Worm (Caenorhabditis elegans): ENCODE results near the gene iars-1.

The iars-1 gene

DNA sequence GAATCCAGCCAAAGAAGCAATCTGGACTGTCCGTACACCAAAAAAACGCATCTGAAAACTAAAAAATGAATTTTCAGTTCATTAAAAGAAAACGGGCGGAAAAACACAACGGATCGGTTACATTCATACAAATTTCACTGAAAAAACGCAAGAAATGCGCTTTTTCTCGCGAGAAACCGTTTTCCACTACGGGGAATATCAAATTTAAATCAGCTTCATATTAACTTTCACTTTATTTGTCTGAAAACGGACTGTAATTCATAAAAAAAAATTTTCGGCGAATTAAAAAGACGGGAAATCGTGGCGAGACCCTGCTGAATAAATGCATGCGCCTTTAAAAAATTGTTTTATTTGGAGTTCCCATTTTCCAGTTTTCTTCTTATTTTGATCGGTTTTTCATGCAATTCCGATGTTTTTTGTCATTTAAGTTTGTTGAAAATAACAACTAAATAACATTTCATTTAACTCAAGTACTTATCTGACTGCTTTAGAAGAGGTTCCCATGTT lies 608 bp upstream of the iars-1 start, which contains the start of gene pges-2:
Gene pges-2 (minus strand): TSS at position 51 of the 507 bp plus-strand sequence.
- TF ChIP-seq hmg-11 (tag; optimal IDR thresholded peaks at IDR 0.05) (peak; percentile 42), nfya-1 (tag; optimal IDR thresholded peaks at IDR 0.05; ENCODE audit: insufficient read depth) (peak; percentile 43), lin-15B (tag; optimal IDR thresholded peaks at IDR 0.05) (peak; percentile 40), pqm-1 (tag; optimal IDR thresholded peaks at IDR 0.05) (peak; percentile 35), eor-1 (tag; optimal IDR thresholded peaks at IDR 0.05) (no peak), pha-4 (tag; optimal IDR thresholded peaks at IDR 0.05) (peak; percentile 36), unc-62 (GFP tag; optimal IDR thresholded peaks at IDR 0.05) (no peak), skn-1 (tag; optimal IDR thresholded peaks at IDR 0.05) (no peak), snpc-4 (tag; optimal IDR thresholded peaks at IDR 0.05) (peak; percentile 3)

DNA sequence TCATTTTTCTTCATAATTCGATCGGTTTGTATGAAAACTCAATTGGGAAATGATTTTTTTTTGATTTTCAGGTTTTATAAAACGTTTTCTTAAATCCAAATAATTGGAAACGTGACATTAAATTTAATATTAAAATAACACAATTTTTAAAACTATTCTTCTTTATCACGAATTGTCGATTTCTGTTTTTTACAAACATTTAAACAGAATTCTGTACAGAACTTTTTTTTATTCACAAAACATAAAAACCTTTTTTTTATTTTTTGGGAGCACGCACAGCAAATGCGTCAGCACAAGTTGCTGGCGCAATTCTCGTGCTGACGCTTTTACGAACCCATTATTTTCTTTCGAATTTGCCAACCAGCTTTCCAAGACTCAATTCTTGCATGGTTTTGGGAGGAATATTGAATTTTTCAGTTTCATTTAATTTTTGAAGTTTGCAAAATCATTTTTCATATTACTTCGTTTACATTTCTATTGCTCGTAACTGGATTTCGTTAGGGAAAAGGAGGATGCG lies 5.4 kb downstream of the iars-1 start, which contains the start of gene mpz-5:
Gene mpz-5 (minus strand): TSS at position 51 of the 517 bp plus-strand sequence.
- TF ChIP-seq nhr-23 (tag; optimal IDR thresholded peaks at IDR 0.05) (peak; percentile 77), zag-1 (tag; optimal IDR thresholded peaks at IDR 0.05) (no peak), egl-5 (tag; optimal IDR thresholded peaks at IDR 0.05) (peak; percentile 91), lsy-12 (tag; optimal IDR thresholded peaks at IDR 0.05) (peak; percentile 42), jun-1 (tag; optimal IDR thresholded peaks at IDR 0.05) (peak; percentile 19), elt-3 (tag; optimal IDR thresholded peaks at IDR 0.05) (no peak), ceh-28 (tag; optimal IDR thresholded peaks at IDR 0.05) (peak; percentile 47), nhr-11 (tag; optimal IDR thresholded peaks at IDR 0.05) (no peak), nfya-1 (tag; optimal IDR thresholded peaks at IDR 0.05; ENCODE audit: insufficient read depth) (peak; percentile 72), pqm-1 (tag; optimal IDR thresholded peaks at IDR 0.05) (peak; percentile 23), R02D3.7 (tag; optimal IDR thresholded peaks at IDR 0.05) (peak; percentile 13), egl-27 (tag; optimal IDR thresholded peaks at IDR 0.05) (no peak), nhr-76 (tag; optimal IDR thresholded peaks at IDR 0.05) (no peak), pha-4 (tag; optimal IDR thresholded peaks at IDR 0.05) (peak; percentile 86), lin-15B (tag; optimal IDR thresholded peaks at IDR 0.05) (peak; percentile 67), hmg-11 (tag; optimal IDR thresholded peaks at IDR 0.05) (peak; percentile 78), ceh-9 (tag; optimal IDR thresholded peaks at IDR 0.05) (no peak), tbx-2 (tag; optimal IDR thresholded peaks at IDR 0.05) (peak; percentile 51), nhr-25 (tag; optimal IDR thresholded peaks at IDR 0.05) (peak; percentile 25), snpc-4 (tag; optimal IDR thresholded peaks at IDR 0.05) (peak; percentile 60), elt-2 (tag; optimal IDR thresholded peaks at IDR 0.05) (peak; percentile 20), eor-1 (tag; optimal IDR thresholded peaks at IDR 0.05) (no peak), nhr-77 (tag; optimal IDR thresholded peaks at IDR 0.05) (peak; percentile 19)

DNA sequence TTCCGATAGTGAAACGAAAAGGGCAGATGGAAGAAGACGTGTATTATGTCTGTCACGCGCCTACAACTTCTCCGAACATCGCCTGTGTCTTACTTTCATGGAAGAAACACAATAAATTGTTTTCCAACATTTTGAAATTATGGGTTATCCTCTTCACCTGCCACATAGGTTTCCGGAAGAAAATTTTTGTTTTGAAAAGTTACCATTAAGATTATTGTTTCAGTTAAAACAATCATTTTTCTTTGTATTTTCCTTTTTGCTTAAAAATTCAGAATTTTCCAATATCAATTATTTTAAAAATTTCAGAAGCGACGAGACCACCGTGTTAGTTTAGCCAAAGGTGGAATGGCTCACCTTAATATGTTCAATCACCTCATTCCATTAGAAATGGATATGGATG lies 6.2 kb downstream of the iars-1 start, which contains the start of gene mask-1:
Gene mask-1 (plus strand): TSS at position 301 of the 400 bp plus-strand sequence.
- TF ChIP-seq nhr-25 (tag; optimal IDR thresholded peaks at IDR 0.05) = no peak
- TF ChIP-seq eor-1 (tag; optimal IDR thresholded peaks at IDR 0.05) = no peak
- TF ChIP-seq nhr-77 (tag; optimal IDR thresholded peaks at IDR 0.05) = no peak
- no peak for TF ChIP-seq R02D3.7 (tag; optimal IDR thresholded peaks at IDR 0.05)
- TF ChIP-seq ceh-82 (tag; optimal IDR thresholded peaks at IDR 0.05) = no peak
- TF ChIP-seq lsy-12 (tag; optimal IDR thresholded peaks at IDR 0.05) = no peak
- TF ChIP-seq unc-39 (tag; optimal IDR thresholded peaks at IDR 0.05) = no peak
- no peak for TF ChIP-seq fkh-2 (tag; optimal IDR thresholded peaks at IDR 0.05)
- TF ChIP-seq daf-12 (tag; optimal IDR thresholded peaks at IDR 0.05) = no peak
- TF ChIP-seq ceh-9 (tag; optimal IDR thresholded peaks at IDR 0.05) = no peak
- no peak for TF ChIP-seq nhr-76 (tag; optimal IDR thresholded peaks at IDR 0.05)
- TF ChIP-seq lin-15B (tag; optimal IDR thresholded peaks at IDR 0.05) = no peak
- TF ChIP-seq nhr-43 (tag; optimal IDR thresholded peaks at IDR 0.05; ENCODE audit: poor library complexity, severe bottlenecking) = no peak
- no peak for TF ChIP-seq nhr-28 (tag; optimal IDR thresholded peaks at IDR 0.05)

DNA sequence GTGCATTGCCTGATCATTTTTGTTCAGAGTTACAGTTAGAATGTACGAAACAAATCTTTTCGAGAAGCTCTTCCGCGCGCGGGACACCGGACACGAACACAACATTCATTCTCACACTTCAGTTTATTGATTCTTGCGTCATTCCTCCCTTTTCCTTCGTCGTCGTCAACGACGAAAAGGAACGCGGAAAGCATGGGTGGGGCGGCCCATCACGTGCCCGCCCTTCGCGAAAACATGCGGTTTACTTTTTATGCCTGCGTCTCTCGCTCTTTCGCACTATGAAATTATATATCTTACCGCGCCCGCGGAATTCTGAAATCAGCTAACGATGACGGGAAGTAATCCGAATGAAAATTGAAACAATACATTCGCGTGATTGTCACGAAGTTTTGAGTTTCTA lies 12.2 kb downstream of the iars-1 start:
- TF ChIP-seq mdl-1 (tag; optimal IDR thresholded peaks at IDR 0.05) (peak; percentile 35), nhr-23 (tag; optimal IDR thresholded peaks at IDR 0.05) (peak; percentile 60), nhr-11 (tag; optimal IDR thresholded peaks at IDR 0.05) (no peak), ztf-4 (tag; optimal IDR thresholded peaks at IDR 0.05) (peak; percentile 39), nfya-1 (tag; optimal IDR thresholded peaks at IDR 0.05; ENCODE audit: insufficient read depth) (peak; percentile 54), tbx-2 (tag; optimal IDR thresholded peaks at IDR 0.05) (no peak), pha-4 (tag; optimal IDR thresholded peaks at IDR 0.05) (peak; percentile 52), snpc-4 (tag; optimal IDR thresholded peaks at IDR 0.05) (peak; percentile 54), ceh-9 (tag; optimal IDR thresholded peaks at IDR 0.05) (no peak), egl-5 (tag; optimal IDR thresholded peaks at IDR 0.05) (peak; percentile 82), nhr-25 (tag; optimal IDR thresholded peaks at IDR 0.05) (peak; percentile 13), nhr-67 (tag; optimal IDR thresholded peaks at IDR 0.05) (no peak), lin-15B (tag; optimal IDR thresholded peaks at IDR 0.05) (peak; percentile 7), nhr-43 (tag; optimal IDR thresholded peaks at IDR 0.05; ENCODE audit: poor library complexity, severe bottlenecking) (peak; percentile 81), lsy-12 (tag; optimal IDR thresholded peaks at IDR 0.05) (peak; percentile 45), mml-1 (tag; optimal IDR thresholded peaks at IDR 0.05) (peak; percentile 49), nhr-237 (tag; optimal IDR thresholded peaks at IDR 0.05) (no peak), lin-39 (tag; optimal IDR thresholded peaks at IDR 0.05) (peak; percentile 58), hmg-11 (tag; optimal IDR thresholded peaks at IDR 0.05) (peak; percentile 47), ama-1 (optimal IDR thresholded peaks at IDR 0.05) (peak; percentile 90), elt-2 (tag; optimal IDR thresholded peaks at IDR 0.05) (peak; percentile 33), skn-1 (tag; optimal IDR thresholded peaks at IDR 0.05) (no peak)
